Worm (Caenorhabditis elegans) whole organism, late embryonic: ENCODE results near the gene T04A11.4.

ENCODE experiments used
- ceh-45 ChIP-seq: fragments of 200-800 bp; sonication (Bioruptor generic); IDR thresholded peaks from 2 replicates; pipeline ENCODE4 v1.3.6; 2022; ENCODE audit warnings: missing genetic modification reagents, missing genetic modification characterization, missing compliant biosample characterization
- hlh-8 ChIP-seq: sonication (generic microtip); optimal IDR thresholded peaks from 2 replicates; lab custom pipeline; 2016; ENCODE audit warnings: missing genotype, missing genetic modification characterization, missing compliant biosample characterization

- no peak for TF ChIP-seq ceh-45 (GFP tag; lab: Robert Waterston, UW)
- TF ChIP-seq hlh-8 (tag; lab: Kevin White, UChicago) = no peak
Measured at ce11 chrIV:12445463-12445934, 38.9 kb downstream of the T04A11.4 start, which contains the start of gene C25G4.3.
